Fruit fly (Drosophila melanogaster) whole organism, embryonic: ENCODE measurements around the gene Sem1.
A peak's percentile ranks its signal among the peaks of the same experiment; 100 is the strongest.

Source experiments
- Abd-B ChIP-seq: fragments of 200-800 bp; sonication (Bioruptor generic); optimal IDR thresholded peaks from 2 replicates; lab custom pipeline; 2018; ENCODE audit warnings: missing biosample characterization, mild to moderate bottlenecking, missing genetic modification characterization, moderate library complexity
- CG10654 ChIP-seq: fragments of 200-800 bp; sonication (Bioruptor generic); optimal IDR thresholded peaks from 2 replicates; lab custom pipeline; 2016; ENCODE audit warnings: missing biosample characterization, missing genetic modification characterization
- CG11723 ChIP-seq: fragments of 200-800 bp; sonication (Bioruptor generic); optimal IDR thresholded peaks from 2 replicates; lab custom pipeline; 2017; ENCODE audit warnings: missing biosample characterization, mild to moderate bottlenecking, missing genetic modification characterization
- CG12155 ChIP-seq: fragments of 200-800 bp; sonication (Bioruptor generic); optimal IDR thresholded peaks from 3 replicates; lab custom pipeline; 2016; ENCODE audit warnings: missing biosample characterization, missing genetic modification characterization
- CG1233 ChIP-seq: fragments of 200-800 bp; sonication (Bioruptor generic); optimal IDR thresholded peaks from 4 replicates; lab custom pipeline; 2018; ENCODE audit warnings: missing biosample characterization, mild to moderate bottlenecking, missing genetic modification characterization
- CG12744 ChIP-seq: fragments of 200-800 bp; sonication (Bioruptor generic); optimal IDR thresholded peaks from 2 replicates; lab custom pipeline; 2016; ENCODE audit warnings: missing biosample characterization, missing genetic modification characterization
- CG13296 ChIP-seq: fragments of 200-800 bp; sonication (Bioruptor generic); optimal IDR thresholded peaks from 3 replicates; lab custom pipeline; 2018; ENCODE audit warnings: missing biosample characterization, mild to moderate bottlenecking, missing genetic modification characterization
- CG14965 ChIP-seq: fragments of 200-800 bp; sonication (Bioruptor generic); optimal IDR thresholded peaks from 2 replicates; lab custom pipeline; 2016; ENCODE audit warnings: missing biosample characterization, missing genetic modification characterization, borderline replicate concordance
- CG15073 ChIP-seq: fragments of 200-800 bp; sonication (Bioruptor generic); optimal IDR thresholded peaks from 2 replicates; lab custom pipeline; 2016; ENCODE audit warnings: missing biosample characterization, missing genetic modification characterization
- CG15601 ChIP-seq: fragments of 200-800 bp; sonication (Bioruptor generic); optimal IDR thresholded peaks from 3 replicates; lab custom pipeline; 2019; ENCODE audit warnings: missing biosample characterization, mild to moderate bottlenecking, missing genetic modification characterization, moderate library complexity
- CG17829 ChIP-seq: fragments of 200-800 bp; optimal IDR thresholded peaks from 2 replicates; lab custom pipeline; 2019; ENCODE audit warnings: missing biosample characterization, mild to moderate bottlenecking, missing genetic modification characterization, moderate library complexity
- CG18619 ChIP-seq: fragments of 200-800 bp; sonication (Bioruptor generic); optimal IDR thresholded peaks from 3 replicates; lab custom pipeline; 2017; ENCODE audit warnings: missing biosample characterization, mild to moderate bottlenecking, missing genetic modification characterization
- CG34422 ChIP-seq: fragments of 200-800 bp; sonication (Bioruptor generic); IDR thresholded peaks from 3 replicates; pipeline ENCODE4 v1.3.6; 2022; ENCODE audit warnings: missing biosample characterization, missing genetic modification characterization
- CG3847 ChIP-seq: fragments of 200-800 bp; sonication (Bioruptor generic); IDR thresholded peaks from 2 replicates; pipeline ENCODE4 v1.3.6; 2022; ENCODE audit warnings: missing biosample characterization, missing genetic modification characterization
- CG4360 ChIP-seq: fragments of 200-800 bp; sonication (Bioruptor generic); IDR thresholded peaks from 2 replicates; pipeline ENCODE4 v1.3.6; 2022; ENCODE audit warnings: missing biosample characterization, missing genetic modification characterization
- CG6791 ChIP-seq: fragments of 200-800 bp; sonication (Bioruptor generic); IDR thresholded peaks from 3 replicates; pipeline ENCODE4 v1.3.6; 2022; ENCODE audit warnings: missing biosample characterization, missing genetic modification characterization; ENCODE audit not compliant: partially characterized antibody
- CG7556 ChIP-seq: fragments of 200-800 bp; sonication (Bioruptor generic); optimal IDR thresholded peaks from 2 replicates; lab custom pipeline; 2017; ENCODE audit warnings: missing biosample characterization, mild to moderate bottlenecking, missing genetic modification characterization
- CG9215 ChIP-seq: fragments of 200-800 bp; sonication (Bioruptor generic); IDR thresholded peaks from 2 replicates; pipeline ENCODE4 v1.3.6; 2022; ENCODE audit warnings: missing biosample characterization, missing genetic modification characterization
- Chrac-16 ChIP-seq: fragments of 200-800 bp; sonication (Bioruptor generic); optimal IDR thresholded peaks from 3 replicates; lab custom pipeline; 2016; ENCODE audit warnings: missing biosample characterization, missing genetic modification characterization
- E2f1 ChIP-seq: fragments of 200-800 bp; sonication (Bioruptor generic); IDR thresholded peaks from 2 replicates; pipeline ENCODE4 v1.3.6; 2022; ENCODE audit warnings: missing biosample characterization, missing genetic modification characterization
- Ets65A ChIP-seq: fragments of 200-800 bp; sonication (Bioruptor generic); peaks from one replicate; lab custom pipeline; 2016; ENCODE audit warnings: missing biosample characterization, missing genetic modification characterization
- HHEX ChIP-seq: fragments of 200-800 bp; sonication (Bioruptor generic); optimal IDR thresholded peaks from 3 replicates; lab custom pipeline; 2017; ENCODE audit warnings: missing biosample characterization, mild to moderate bottlenecking, missing genetic modification characterization, missing genetic modification reagents
- NfI ChIP-seq: fragments of 200-800 bp; sonication (Bioruptor generic); optimal IDR thresholded peaks from 3 replicates; lab custom pipeline; 2018; ENCODE audit warnings: missing biosample characterization, mild to moderate bottlenecking, missing genetic modification characterization, moderate library complexity
- Sin3A ChIP-seq: fragments of >200 bp; optimal IDR thresholded peaks from 2 replicates; lab custom pipeline; 2018
- az2 ChIP-seq: fragments of 200-800 bp; sonication (Bioruptor generic); optimal IDR thresholded peaks from 3 replicates; lab custom pipeline; 2016; ENCODE audit warnings: missing biosample characterization, missing genetic modification characterization
- dmrt11E ChIP-seq: fragments of 200-800 bp; sonication (Bioruptor generic); optimal IDR thresholded peaks from 3 replicates; lab custom pipeline; 2018; ENCODE audit warnings: missing biosample characterization, mild to moderate bottlenecking, missing genetic modification characterization, moderate library complexity
- en ChIP-seq: fragments of 200-800 bp; sonication (Bioruptor generic); optimal IDR thresholded peaks from 2 replicates; lab custom pipeline; 2016; ENCODE audit warnings: missing biosample characterization, missing genetic modification characterization
- exex ChIP-seq: fragments of 200-800 bp; sonication (Bioruptor generic); optimal IDR thresholded peaks from 4 replicates; lab custom pipeline; 2018; ENCODE audit warnings: missing biosample characterization, mild to moderate bottlenecking, missing genetic modification characterization, moderate library complexity
- gfzf ChIP-seq: fragments of 200-800 bp; sonication (Bioruptor generic); optimal IDR thresholded peaks from 2 replicates; lab custom pipeline; 2016; ENCODE audit warnings: missing biosample characterization, mild to moderate bottlenecking, missing genetic modification characterization, moderate library complexity
- her ChIP-seq: fragments of 200-800 bp; sonication (Bioruptor generic); optimal IDR thresholded peaks from 2 replicates; lab custom pipeline; 2016; ENCODE audit warnings: missing biosample characterization, missing genetic modification characterization
- jumu ChIP-seq: fragments of 200-800 bp; sonication (Bioruptor generic); optimal IDR thresholded peaks from 3 replicates; lab custom pipeline; 2016; ENCODE audit warnings: missing biosample characterization, missing genetic modification characterization
- ken ChIP-seq: fragments of 200-800 bp; sonication (Bioruptor generic); IDR thresholded peaks from 3 replicates; pipeline ENCODE4 v1.3.6; 2022; ENCODE audit warnings: missing biosample characterization, missing genetic modification characterization
- lilli ChIP-seq: fragments of 200-800 bp; sonication (Bioruptor generic); optimal IDR thresholded peaks from 3 replicates; lab custom pipeline; 2016; ENCODE audit warnings: missing biosample characterization, missing genetic modification characterization
- lola ChIP-seq, 3 experiments: fragments of >200 bp in 2 of 3; fragments of 200-800 bp in 1 of 3; sonication (Bioruptor generic) in 1 of 3; optimal IDR thresholded peaks; 2 replicates each; lab custom pipeline; 2017 to 2019; ENCODE audit warnings: missing biosample characterization in 3 of 3, missing genetic modification characterization in 3 of 3, mild to moderate bottlenecking in 1 of 3, moderate library complexity in 1 of 3
- maf-S ChIP-seq: fragments of 200-800 bp; sonication (Bioruptor generic); optimal IDR thresholded peaks from 2 replicates; lab custom pipeline; 2016; ENCODE audit warnings: missing biosample characterization, missing genetic modification characterization
- mam ChIP-seq: fragments of 200-800 bp; sonication (Bioruptor generic); optimal IDR thresholded peaks from 3 replicates; lab custom pipeline; 2016; ENCODE audit warnings: missing biosample characterization, missing genetic modification characterization
- onecut ChIP-seq: fragments of 200-800 bp; sonication (Bioruptor generic); IDR thresholded peaks from 2 replicates; pipeline ENCODE4 v1.3.6; 2022; ENCODE audit warnings: missing biosample characterization, missing genetic modification characterization
- phol ChIP-seq: fragments of 200-800 bp; sonication (Bioruptor generic); optimal IDR thresholded peaks from 3 replicates; lab custom pipeline; 2018; ENCODE audit warnings: missing biosample characterization, mild to moderate bottlenecking, missing genetic modification characterization, moderate library complexity
- repo ChIP-seq: fragments of 200-800 bp; sonication (Bioruptor generic); optimal IDR thresholded peaks from 2 replicates; lab custom pipeline; 2016; ENCODE audit warnings: missing biosample characterization, missing genetic modification characterization
- ro ChIP-seq: fragments of 200-800 bp; sonication (Bioruptor generic); IDR thresholded peaks from 2 replicates; pipeline ENCODE4 v1.3.6; 2022; ENCODE audit warnings: missing biosample characterization, missing genetic modification characterization
- sens ChIP-seq: fragments of 200-800 bp; sonication (Bioruptor generic); peaks from one replicate; lab custom pipeline; 2016; ENCODE audit warnings: missing biosample characterization, missing genetic modification characterization
- slbo ChIP-seq: fragments of 200-800 bp; sonication (Bioruptor generic); IDR thresholded peaks from 2 replicates; pipeline ENCODE4 v1.3.6; 2022; ENCODE audit warnings: missing biosample characterization, missing genetic modification characterization
- slp2 ChIP-seq: fragments of 200-800 bp; sonication (Bioruptor generic); optimal IDR thresholded peaks from 2 replicates; lab custom pipeline; 2016; ENCODE audit warnings: missing biosample characterization, missing genetic modification characterization
- sob ChIP-seq: fragments of 200-800 bp; sonication (Bioruptor generic); IDR thresholded peaks from 2 replicates; pipeline ENCODE4 v1.3.6; 2022; ENCODE audit warnings: missing biosample characterization, missing genetic modification characterization
- sqz ChIP-seq: fragments of 200-800 bp; sonication (Bioruptor generic); optimal IDR thresholded peaks from 3 replicates; lab custom pipeline; 2018; ENCODE audit warnings: missing biosample characterization, mild to moderate bottlenecking, missing genetic modification characterization
- stwl ChIP-seq: fragments of 200-800 bp; sonication (Bioruptor generic); optimal IDR thresholded peaks from 3 replicates; lab custom pipeline; 2018; ENCODE audit warnings: missing biosample characterization, mild to moderate bottlenecking, missing genetic modification characterization, moderate library complexity
- tio ChIP-seq: fragments of 200-800 bp; sonication (Bioruptor generic); optimal IDR thresholded peaks from 2 replicates; lab custom pipeline; 2017; ENCODE audit warnings: missing biosample characterization, missing genetic modification characterization, inconsistent platforms
- trh ChIP-seq: fragments of 200-800 bp; sonication (Bioruptor generic); optimal IDR thresholded peaks from 2 replicates; lab custom pipeline; 2016; ENCODE audit warnings: missing biosample characterization, missing genetic modification characterization
- wek ChIP-seq: fragments of 200-800 bp; sonication (Bioruptor generic); optimal IDR thresholded peaks from 3 replicates; lab custom pipeline; 2018; ENCODE audit warnings: missing biosample characterization, mild to moderate bottlenecking, missing genetic modification characterization, moderate library complexity
- yki ChIP-seq: fragments of >200 bp; optimal IDR thresholded peaks from 3 replicates; lab custom pipeline; 2018
- zfh2 ChIP-seq: fragments of 200-800 bp; sonication (Bioruptor generic); optimal IDR thresholded peaks from 2 replicates; lab custom pipeline; 2016; ENCODE audit warnings: missing biosample characterization, missing genetic modification characterization

Sem1 gene

dm6 chr2L:7056189-7056926 lies 7.4 kb upstream of the Sem1 start, which contains the start of gene Mnn1 (continued):
- peak; percentile 74 for TF ChIP-seq CG3847 (GFP tag; lab: Robert Waterston, UW)
- TF ChIP-seq CG11723 (GFP tag; lab: Kevin White, UChicago), result no peak
- TF ChIP-seq repo (GFP tag; lab: Kevin White, UChicago), result no peak
- TF ChIP-seq CG10654, result no peak
- peak; percentile 36 for TF ChIP-seq CG12155
- no peak for TF ChIP-seq onecut (GFP tag; lab: Robert Waterston, UW)
- peak; percentile 32 for TF ChIP-seq jumu
- peak; percentile 13 for TF ChIP-seq CG15601 (tag; lab: Kevin White, UChicago)
- TF ChIP-seq CG34422, result peak; percentile 87; the same call in 2 of the 3 replicates
- TF ChIP-seq CG6791 (GFP tag; lab: Robert Waterston, UW), result peak; percentile 53; the same call in 2 of the 3 replicates
- TF ChIP-seq CG18619, result no peak
- peak; percentile 80 for TF ChIP-seq stwl (tag; lab: Kevin White, UChicago)
- peak; percentile 84 for TF ChIP-seq gfzf (GFP tag; lab: Kevin White, UChicago)
- 0 out of 2 replicates have a peak, but pooled peaks have one; percentile 15 for TF ChIP-seq E2f1 (GFP tag; lab: Robert Waterston, UW)
- no peak for TF ChIP-seq CG15073
- no peak for TF ChIP-seq Abd-B (GFP tag; lab: Kevin White, UChicago)
- peak; percentile 21 for TF ChIP-seq CG7556
- TF ChIP-seq sqz (GFP tag; lab: Kevin White, UChicago), result peak; percentile 93
- peak; percentile 56 for TF ChIP-seq slbo (GFP tag; lab: Robert Waterston, UW)
- peak; percentile 71 for TF ChIP-seq lilli (GFP tag; lab: Kevin White, UChicago)
- peak; percentile 30 for TF ChIP-seq sob
- no peak for TF ChIP-seq CG12744 (GFP tag; lab: Kevin White, UChicago)
- peak; percentile 39 for TF ChIP-seq CG1233 (GFP tag; lab: Kevin White, UChicago)
- no peak for TF ChIP-seq yki
- TF ChIP-seq zfh2 (GFP tag; lab: Kevin White, UChicago), result peak; percentile 63
- no peak for TF ChIP-seq trh (GFP tag; lab: Kevin White, UChicago)
- no peak for TF ChIP-seq wek
- peak; percentile 14 for TF ChIP-seq maf-S (GFP tag; lab: Kevin White, UChicago)
- TF ChIP-seq Sin3A (lab: Kevin White, UChicago), result peak; percentile 84
- no peak for TF ChIP-seq en (GFP tag; lab: Kevin White, UChicago)
- peak; percentile 89 for TF ChIP-seq CG4360
- TF ChIP-seq dmrt11E (tag; lab: Kevin White, UChicago), result peak; percentile 3
- peak; percentile 64; the same call in 2 of the 3 replicates for TF ChIP-seq ken
- TF ChIP-seq CG17829, result peak; percentile 61
- TF ChIP-seq tio, result no peak
- TF ChIP-seq Ets65A (GFP tag; lab: Kevin White, UChicago), result peak; percentile 91
- peak; percentile 81 for TF ChIP-seq sens (GFP tag; lab: Kevin White, UChicago)
- TF ChIP-seq CG9215, result no peak
- TF ChIP-seq mam (GFP tag; lab: Kevin White, UChicago), result peak; percentile 53
- TF ChIP-seq ro (GFP tag; lab: Robert Waterston, UW), result no peak
- peak; percentile 64 for TF ChIP-seq her
- TF ChIP-seq CG13296, result no peak
- TF ChIP-seq slp2, result no peak
- no peak for TF ChIP-seq CG14965
- peak; percentile 57 for TF ChIP-seq NfI (GFP tag; lab: Kevin White, UChicago)
- no peak for TF ChIP-seq exex
- peak; percentile 31 for TF ChIP-seq az2 (GFP tag; lab: Kevin White, UChicago)
- TF ChIP-seq HHEX (GFP tag; lab: Kevin White, UChicago), result no peak
- TF ChIP-seq lola (GFP tag; optimal IDR thresholded peaks at IDR 0.05; lab: Kevin White, UChicago), result no peak
- peak; percentile 23 for TF ChIP-seq Chrac-16 (GFP tag; lab: Kevin White, UChicago)
- peak; percentile 68 for TF ChIP-seq phol (tag; lab: Kevin White, UChicago)
